Worm (Caenorhabditis elegans) whole organism, L4 larva: ENCODE measurements around the gene ZK418.13.

Experiments
- lin-39 ChIP-seq: fragments of 150-350 bp; optimal IDR thresholded peaks from 2 replicates; lab custom pipeline; 2014; ENCODE audit warnings: missing biosample characterization, missing genetic modification reagents, missing genetic modification characterization
- unc-62 ChIP-seq, 3 experiments: fragments of 150-350 bp in 1 of 3; sonication (generic microtip); optimal IDR thresholded peaks in 2 of 3; peaks in 1 of 3; 1 replicate in 1 of 3; 2 replicates in 2 of 3; lab custom pipeline; 2014 to 2017; ENCODE audit warnings: missing biosample characterization in 3 of 3, missing genetic modification characterization in 3 of 3, missing genetic modification reagents in 3 of 3, missing genotype in 1 of 3

DNA sequence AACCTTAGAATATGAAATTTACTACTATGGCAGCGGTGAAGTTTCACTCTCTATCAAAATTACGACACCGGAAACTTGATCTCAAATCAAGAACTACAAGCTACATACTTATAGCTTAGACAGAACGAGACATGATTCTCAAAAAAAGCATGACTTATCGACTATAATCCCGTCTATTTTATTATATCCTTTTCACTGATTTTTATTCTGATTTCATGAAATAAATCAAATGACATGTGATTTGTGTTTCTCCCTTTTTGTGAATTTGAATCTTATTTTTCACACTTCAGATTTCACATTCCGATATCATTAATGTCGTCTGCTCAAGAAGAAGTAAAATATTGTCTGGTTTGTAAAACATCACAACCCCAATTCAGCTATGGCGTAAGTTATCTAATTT lies 23.7 kb upstream of the ZK418.13 start, which contains the start of gene ZK418.11:
- TF ChIP-seq lin-39 (tag; lab: Kevin White, UChicago) (no peak), unc-62 (GFP tag; optimal IDR thresholded peaks at IDR 0.05 in 1 of 2; lab: Kevin White, UChicago) (no peak), unc-62 (tag; optimal IDR thresholded peaks at IDR 0.05; lab: Kevin White, UChicago) (no peak)
